Worm (Caenorhabditis elegans) whole organism, L4/young adult: ENCODE measurements around the gene R08B4.3.

ENCODE experiments used
- W03F9.2 ChIP-seq: fragments of 150-350 bp; optimal IDR thresholded peaks from 2 replicates; lab custom pipeline; 2014; ENCODE audit warnings: missing biosample characterization, missing genetic modification characterization
- dao-5 ChIP-seq: sonication (generic microtip); optimal IDR thresholded peaks from 2 replicates; lab custom pipeline; 2016; ENCODE audit warnings: missing genotype, missing genetic modification characterization, moderate library complexity, missing compliant biosample characterization
- him-1 ChIP-seq: sonication (generic microtip); optimal IDR thresholded peaks from 2 replicates; lab custom pipeline; 2016; ENCODE audit warnings: missing genotype, missing genetic modification reagents, missing genetic modification characterization, missing compliant biosample characterization

Gene R08B4.3

DNA sequence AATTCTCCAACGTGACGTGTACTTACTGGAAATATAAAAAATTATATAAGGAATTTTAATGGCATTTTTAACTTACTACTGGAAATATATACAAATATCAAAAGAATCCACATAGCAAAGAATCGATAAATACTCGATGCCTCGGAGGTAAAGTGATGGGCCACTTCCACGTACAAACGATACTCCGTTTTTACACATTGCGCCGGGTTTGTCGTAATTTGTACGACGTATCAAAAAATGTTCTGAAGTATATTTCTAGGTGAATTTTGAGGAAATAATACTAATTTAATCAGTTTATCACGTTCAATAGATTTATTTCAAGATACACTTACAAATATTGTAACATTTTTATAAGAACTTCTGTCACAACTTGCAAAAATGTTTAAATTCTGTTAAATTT, at the start of gene R08B4.3:
TSS of gene R08B4.3 (minus strand) at position 198 of the 400 bp plus-strand sequence.
- TF ChIP-seq him-1 (tag; lab: Kevin White, UChicago) (no peak), W03F9.2 (tag; lab: Kevin White, UChicago) (no peak), dao-5 (tag; lab: Kevin White, UChicago) (no peak)

- TF ChIP-seq W03F9.2 (tag; lab: Kevin White, UChicago) (no peak), him-1 (tag; lab: Kevin White, UChicago) (no peak), dao-5 (tag; lab: Kevin White, UChicago) (no peak)
Observed at ce11 chrX:11162778-11163584, 42.2 kb upstream of the R08B4.3 start.

- TF ChIP-seq him-1 (tag; lab: Kevin White, UChicago) (no peak), W03F9.2 (tag; lab: Kevin White, UChicago) (no peak), dao-5 (tag; lab: Kevin White, UChicago) (no peak)
Observed at ce11 chrX:11160537-11160936, 39.7 kb upstream of the R08B4.3 start, which contains the start of gene C05C9.1. C05C9.1 (plus strand) TSS chrX:11160837.

DNA sequence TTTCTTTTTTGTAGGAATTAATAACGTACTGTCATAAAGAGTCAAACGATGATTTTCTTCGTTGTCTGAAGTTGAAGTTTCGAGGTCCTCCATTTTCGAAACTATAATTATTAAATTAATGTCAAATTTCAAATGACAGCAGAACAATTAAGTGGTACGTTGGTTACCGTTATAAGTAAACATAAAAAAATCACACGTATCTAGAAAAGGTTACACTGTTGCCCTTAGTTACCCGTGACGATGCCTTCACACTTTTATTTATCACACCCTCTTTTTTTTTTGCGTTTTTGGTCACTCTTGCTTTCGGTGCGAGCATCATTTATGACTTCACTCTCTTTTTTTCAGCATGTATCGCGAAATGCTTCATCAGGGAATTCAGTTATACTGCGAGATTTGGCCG, 31.9 kb upstream of the R08B4.3 start, which contains the start of the genes C05C9.3 and C05C9.2:
TSS of gene C05C9.3 (minus strand) at position 101 of the 400 bp plus-strand sequence.
TSS of gene C05C9.2 (plus strand) at position 346 of the 400 bp plus-strand sequence.
- TF ChIP-seq dao-5 (tag; lab: Kevin White, UChicago) (no peak), him-1 (tag; lab: Kevin White, UChicago) (no peak), W03F9.2 (tag; lab: Kevin White, UChicago) (no peak)

DNA sequence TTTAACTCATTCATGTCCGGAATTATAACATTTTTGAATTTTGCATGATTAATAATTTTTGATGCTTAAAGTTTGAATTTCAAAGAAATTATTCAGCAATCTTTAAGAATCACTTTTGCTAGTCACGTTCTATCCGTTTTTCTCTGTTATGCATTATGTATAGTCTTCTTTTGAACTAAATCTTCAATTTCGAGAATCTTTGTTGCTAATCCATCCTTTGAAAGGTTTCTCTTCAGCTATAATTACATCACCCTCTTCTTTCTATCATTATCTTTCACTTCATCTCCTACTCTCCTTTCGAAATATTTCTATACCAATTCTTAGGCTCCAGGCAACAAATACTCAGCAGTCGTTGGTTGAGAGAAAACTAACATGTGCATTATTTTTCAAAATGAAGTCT, 30.7 kb upstream of the R08B4.3 start:
- no peak for TF ChIP-seq dao-5 (tag; lab: Kevin White, UChicago)
- no peak for TF ChIP-seq W03F9.2 (tag; lab: Kevin White, UChicago)
- TF ChIP-seq him-1 (tag; lab: Kevin White, UChicago): no peak

ce11 chrX:11137632-11138031, 16.8 kb upstream of the R08B4.3 start:
- TF ChIP-seq dao-5 (tag; lab: Kevin White, UChicago) (no peak), W03F9.2 (tag; lab: Kevin White, UChicago) (no peak), him-1 (tag; lab: Kevin White, UChicago) (no peak)

DNA sequence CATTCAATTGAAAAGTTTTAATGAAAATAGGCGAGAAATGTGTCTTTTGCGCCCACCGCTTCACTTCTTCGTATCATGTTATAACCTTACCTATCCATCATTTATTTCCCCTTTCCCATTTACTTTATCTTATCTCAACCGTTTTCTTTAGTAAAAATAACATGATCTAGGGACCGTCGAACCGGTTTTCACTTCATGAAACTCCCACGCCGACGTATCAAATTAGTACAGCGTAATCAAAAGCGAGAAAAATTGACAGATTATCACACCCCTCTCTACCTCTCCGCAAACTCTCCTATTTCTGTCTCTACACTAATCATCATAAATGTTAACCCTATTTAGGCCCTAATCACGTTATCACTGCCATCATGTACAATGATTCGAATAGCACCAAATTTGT, 16.2 kb upstream of the R08B4.3 start:
- no peak for TF ChIP-seq him-1 (tag; lab: Kevin White, UChicago)
- TF ChIP-seq dao-5 (tag; lab: Kevin White, UChicago): no peak
- no peak for TF ChIP-seq W03F9.2 (tag; lab: Kevin White, UChicago)

DNA sequence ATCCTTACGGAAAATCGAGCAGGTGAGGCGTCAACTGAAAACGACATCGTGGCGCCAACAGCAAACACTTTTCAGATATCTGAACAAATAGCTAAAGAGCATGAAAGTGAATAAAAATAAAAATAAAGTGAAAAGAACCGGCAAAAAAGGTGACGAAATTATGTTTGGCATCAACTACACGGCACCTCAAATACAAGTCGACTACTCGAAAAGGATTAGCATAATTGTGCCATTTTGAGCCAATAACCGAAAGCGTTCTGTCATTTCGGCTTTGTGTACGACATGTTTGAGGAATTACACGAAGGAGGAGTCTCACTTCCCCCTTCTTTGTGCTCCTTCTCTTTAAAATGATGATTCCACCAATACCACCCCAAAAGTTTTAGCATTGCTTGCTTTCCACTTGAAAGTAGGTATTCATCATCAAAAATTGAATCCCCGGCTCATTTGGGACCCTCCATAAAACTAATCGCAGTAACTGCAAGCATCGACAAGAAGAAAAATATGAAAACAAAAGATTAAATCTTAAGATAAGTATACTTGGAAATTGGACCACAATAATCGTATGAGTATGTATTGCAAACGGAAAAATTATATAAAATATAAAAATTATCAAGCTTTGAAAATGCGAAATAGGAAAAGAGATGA, 14.1 kb upstream of the R08B4.3 start:
- TF ChIP-seq dao-5 (tag; lab: Kevin White, UChicago) (no peak), him-1 (tag; lab: Kevin White, UChicago) (no peak), W03F9.2 (tag; lab: Kevin White, UChicago) (no peak)

DNA sequence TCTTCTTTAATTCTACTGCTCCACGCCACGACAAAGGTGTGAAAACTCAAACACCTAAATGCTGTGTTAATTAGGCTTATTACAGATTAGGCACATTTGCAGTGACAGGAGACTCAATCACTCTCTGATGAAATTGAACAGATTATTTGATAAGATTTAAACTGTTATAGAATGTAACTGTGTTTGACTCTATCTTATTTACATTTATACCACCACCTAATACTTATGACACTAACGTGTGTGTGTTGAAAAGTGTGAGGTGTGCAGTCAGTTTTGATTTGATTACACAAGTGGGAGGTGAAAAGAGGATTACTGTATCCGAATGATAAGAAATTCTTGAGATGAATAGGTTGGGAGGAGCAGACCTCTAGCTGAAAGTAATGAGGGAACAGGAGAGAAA, 11.5 kb upstream of the R08B4.3 start:
- no peak for TF ChIP-seq dao-5 (tag; lab: Kevin White, UChicago)
- no peak for TF ChIP-seq W03F9.2 (tag; lab: Kevin White, UChicago)
- TF ChIP-seq him-1 (tag; lab: Kevin White, UChicago): no peak

- no peak for TF ChIP-seq him-1 (tag; lab: Kevin White, UChicago)
- TF ChIP-seq W03F9.2 (tag; lab: Kevin White, UChicago): no peak
- no peak for TF ChIP-seq dao-5 (tag; lab: Kevin White, UChicago)
Observed at ce11 chrX:11126259-11126658, 5.5 kb upstream of the R08B4.3 start.

- TF ChIP-seq W03F9.2 (tag; lab: Kevin White, UChicago) (no peak), dao-5 (tag; lab: Kevin White, UChicago) (no peak), him-1 (tag; lab: Kevin White, UChicago) (no peak)
Observed at ce11 chrX:11125520-11125919, 4.7 kb upstream of the R08B4.3 start, which contains the start of gene alr-1. alr-1 (minus strand) TSS chrX:11125620.

DNA sequence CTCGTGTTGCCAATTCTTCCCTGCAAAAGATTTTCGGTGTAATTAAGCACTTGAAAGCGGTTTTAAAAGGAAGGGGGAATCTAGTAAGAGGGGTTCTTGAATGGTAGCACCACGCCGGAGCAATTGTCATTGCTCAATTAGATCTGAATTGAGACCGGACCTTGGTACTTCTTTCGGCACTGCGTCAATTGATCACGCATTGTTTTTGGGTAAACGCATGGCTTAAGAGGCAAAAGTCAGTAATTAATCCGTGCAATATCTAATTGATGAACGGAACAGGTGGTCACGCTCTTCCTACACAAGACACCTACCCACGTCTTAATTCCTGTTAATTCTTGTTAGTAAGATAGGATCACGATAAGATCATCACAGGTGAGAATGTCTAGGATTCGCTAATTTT, 3.2 kb upstream of the R08B4.3 start:
- TF ChIP-seq dao-5 (tag; lab: Kevin White, UChicago) (no peak), him-1 (tag; lab: Kevin White, UChicago) (no peak), W03F9.2 (tag; lab: Kevin White, UChicago) (no peak)

- TF ChIP-seq him-1 (tag; lab: Kevin White, UChicago) (no peak), dao-5 (tag; lab: Kevin White, UChicago) (no peak), W03F9.2 (tag; lab: Kevin White, UChicago) (no peak)
Observed at ce11 chrX:11122412-11122811, 1.6 kb upstream of the R08B4.3 start.
